Fruit fly (Drosophila melanogaster) whole organism, embryonic: ENCODE data around the gene CG9550.

Experiments used
- Awh ChIP-seq: fragments of 200-800 bp; sonication (Bioruptor generic); IDR thresholded peaks from 2 replicates; pipeline ENCODE4, ENCODE4 v1.3.6; 2022; ENCODE audit warnings: missing biosample characterization, missing genetic modification characterization
- CG10979 ChIP-seq: fragments of 200-800 bp; sonication (Bioruptor generic); optimal IDR thresholded peaks from 2 replicates; lab custom pipeline; 2018; ENCODE audit warnings: missing biosample characterization, mild to moderate bottlenecking, missing genetic modification characterization, moderate library complexity
- CG11093 ChIP-seq: fragments of 200-800 bp; sonication (Bioruptor generic); IDR thresholded peaks from 3 replicates; pipeline ENCODE4 v1.3.6; 2022; ENCODE audit warnings: missing biosample characterization, missing genetic modification characterization
- CG11398 ChIP-seq: fragments of 200-800 bp; sonication (Bioruptor generic); optimal IDR thresholded peaks from 2 replicates; lab custom pipeline; 2016; ENCODE audit warnings: missing biosample characterization, missing genetic modification characterization
- CG13123 ChIP-seq: fragments of 200-800 bp; sonication (Bioruptor generic); optimal IDR thresholded peaks from 2 replicates; lab custom pipeline; 2016; ENCODE audit warnings: missing biosample characterization, missing genetic modification characterization
- CG13894 ChIP-seq: fragments of 200-800 bp; sonication (Bioruptor generic); optimal IDR thresholded peaks from 3 replicates; lab custom pipeline; 2018; ENCODE audit warnings: missing biosample characterization, mild to moderate bottlenecking, missing genetic modification characterization, moderate library complexity
- CG14667 ChIP-seq: fragments of 200-800 bp; sonication (Bioruptor generic); IDR thresholded peaks from 2 replicates; pipeline ENCODE4 v1.3.6; 2022; ENCODE audit warnings: missing biosample characterization, missing genetic modification characterization
- CG16815 ChIP-seq: fragments of 200-800 bp; sonication (Bioruptor generic); optimal IDR thresholded peaks from 3 replicates; lab custom pipeline; 2017; ENCODE audit warnings: missing biosample characterization, mild to moderate bottlenecking, missing genetic modification characterization
- CG17829 ChIP-seq: fragments of 200-800 bp; optimal IDR thresholded peaks from 2 replicates; lab custom pipeline; 2019; ENCODE audit warnings: missing biosample characterization, mild to moderate bottlenecking, missing genetic modification characterization, moderate library complexity
- CG2116 ChIP-seq: fragments of 200-800 bp; sonication (Bioruptor generic); optimal IDR thresholded peaks from 3 replicates; lab custom pipeline; 2018; ENCODE audit warnings: missing biosample characterization, mild to moderate bottlenecking, missing genetic modification characterization
- CG31224 ChIP-seq: fragments of 200-800 bp; sonication (Bioruptor generic); IDR thresholded peaks from 2 replicates; pipeline ENCODE4 v1.3.6; 2022; ENCODE audit warnings: missing biosample characterization, missing genetic modification characterization
- CG3838 ChIP-seq: fragments of 200-800 bp; sonication (Bioruptor generic); optimal IDR thresholded peaks from 3 replicates; lab custom pipeline; 2016; ENCODE audit warnings: missing biosample characterization, missing genetic modification characterization
- CG4328 ChIP-seq: fragments of 200-800 bp; sonication (Bioruptor generic); optimal IDR thresholded peaks from 3 replicates; lab custom pipeline; 2017; ENCODE audit warnings: missing biosample characterization, missing genetic modification reagents, missing genetic modification characterization
- CG4404 ChIP-seq: fragments of 200-800 bp; sonication (Bioruptor generic); IDR thresholded peaks from 2 replicates; pipeline ENCODE4 v1.3.6; 2022; ENCODE audit warnings: missing biosample characterization, missing genetic modification characterization
- CG6683 ChIP-seq: fragments of 200-800 bp; sonication (Bioruptor generic); optimal IDR thresholded peaks from 2 replicates; lab custom pipeline; 2017; ENCODE audit warnings: missing biosample characterization, mild to moderate bottlenecking, missing genetic modification characterization, missing genetic modification reagents
- CG7357 ChIP-seq: fragments of 200-800 bp; sonication (Bioruptor generic); IDR thresholded peaks from 3 replicates; pipeline ENCODE4 v1.3.6; 2022; ENCODE audit warnings: missing biosample characterization, missing genetic modification characterization
- CG7372 ChIP-seq: fragments of 200-800 bp; sonication (Bioruptor generic); IDR thresholded peaks from 2 replicates; pipeline ENCODE4 v1.3.6; 2022; ENCODE audit warnings: missing biosample characterization, missing genetic modification characterization
- CG7839 ChIP-seq: fragments of 200-800 bp; sonication (Bioruptor generic); optimal IDR thresholded peaks from 3 replicates; lab custom pipeline; 2018; ENCODE audit warnings: missing biosample characterization, mild to moderate bottlenecking, missing genetic modification characterization, moderate library complexity
- CG8290 ChIP-seq, 3 experiments: fragments of 200-800 bp; sonication (Bioruptor generic); optimal IDR thresholded peaks; 2 replicates each; lab custom pipeline; 2016 to 2019; ENCODE audit warnings: missing biosample characterization in 3 of 3, missing genetic modification characterization in 3 of 3, mild to moderate bottlenecking in 2 of 3, moderate library complexity in 1 of 3
- CG8388 ChIP-seq: fragments of 200-800 bp; sonication (Bioruptor generic); optimal IDR thresholded peaks from 2 replicates; lab custom pipeline; 2019; ENCODE audit warnings: missing biosample characterization, mild to moderate bottlenecking, missing genetic modification characterization, moderate library complexity
- CG9932 ChIP-seq: fragments of 200-800 bp; sonication (Bioruptor generic); IDR thresholded peaks from 2 replicates; pipeline ENCODE4 v1.3.6; 2022; ENCODE audit warnings: missing biosample characterization, missing genetic modification characterization
- Chrac-16 ChIP-seq: fragments of 200-800 bp; sonication (Bioruptor generic); optimal IDR thresholded peaks from 3 replicates; lab custom pipeline; 2016; ENCODE audit warnings: missing biosample characterization, missing genetic modification characterization
- Dad ChIP-seq: fragments of 200-800 bp; sonication (Bioruptor generic); optimal IDR thresholded peaks from 3 replicates; lab custom pipeline; 2016; ENCODE audit warnings: missing biosample characterization, missing genetic modification characterization
- Dp ChIP-seq: fragments of 200-800 bp; sonication (Bioruptor generic); optimal IDR thresholded peaks from 2 replicates; lab custom pipeline; 2018; ENCODE audit warnings: missing biosample characterization, mild to moderate bottlenecking, missing genetic modification characterization, moderate library complexity
- Fer1 ChIP-seq: fragments of 200-800 bp; sonication (Bioruptor generic); optimal IDR thresholded peaks from 2 replicates; lab custom pipeline; 2017; ENCODE audit warnings: missing biosample characterization, mild to moderate bottlenecking, missing genetic modification characterization
- Hmr ChIP-seq: fragments of 200-800 bp; sonication (Bioruptor generic); optimal IDR thresholded peaks from 3 replicates; lab custom pipeline; 2017; ENCODE audit warnings: mild to moderate bottlenecking, missing biosample characterization, missing genetic modification reagents, missing genetic modification characterization
- Jarid2 ChIP-seq: fragments of 200-800 bp; sonication (Bioruptor generic); optimal IDR thresholded peaks from 3 replicates; lab custom pipeline; 2017; ENCODE audit warnings: mild to moderate bottlenecking, missing biosample characterization, missing genetic modification reagents, missing genetic modification characterization
- NC2α ChIP-seq: fragments of 200-800 bp; sonication (Bioruptor generic); optimal IDR thresholded peaks from 2 replicates; lab custom pipeline; 2016; ENCODE audit warnings: missing biosample characterization, missing genetic modification characterization
- Spps ChIP-seq: fragments of 200-800 bp; sonication (Bioruptor generic); optimal IDR thresholded peaks from 2 replicates; lab custom pipeline; 2018; ENCODE audit warnings: missing biosample characterization, mild to moderate bottlenecking, missing genetic modification characterization
- TFAM ChIP-seq: fragments of 200-800 bp; sonication (Bioruptor generic); optimal IDR thresholded peaks from 2 replicates; lab custom pipeline; 2017; ENCODE audit warnings: missing biosample characterization, missing genetic modification characterization, inconsistent platforms
- Xbp1 ChIP-seq: fragments of 200-800 bp; sonication (Bioruptor generic); optimal IDR thresholded peaks from 3 replicates; lab custom pipeline; 2016; ENCODE audit warnings: missing biosample characterization, mild to moderate bottlenecking, missing genetic modification characterization
- abd-A ChIP-seq: fragments of 200-800 bp; sonication (Bioruptor generic); optimal IDR thresholded peaks from 3 replicates; lab custom pipeline; 2019; ENCODE audit warnings: missing biosample characterization, mild to moderate bottlenecking, missing genetic modification characterization, moderate library complexity
- bab2 ChIP-seq: fragments of 200-800 bp; sonication (Bioruptor generic); optimal IDR thresholded peaks from 2 replicates; lab custom pipeline; 2016; ENCODE audit warnings: missing biosample characterization, missing genetic modification characterization
- bbx ChIP-seq: fragments of 200-800 bp; sonication (Bioruptor generic); IDR thresholded peaks from 2 replicates; pipeline ENCODE4 v1.3.6; 2022; ENCODE audit warnings: missing biosample characterization, missing genetic modification characterization; ENCODE audit not compliant: partially characterized antibody
- cad ChIP-seq: fragments of >200 bp; optimal IDR thresholded peaks from 2 replicates; lab custom pipeline; 2017; ENCODE audit warnings: missing biosample characterization, missing genetic modification characterization
- cwo ChIP-seq: fragments of 200-800 bp; sonication (Bioruptor generic); optimal IDR thresholded peaks from 3 replicates; lab custom pipeline; 2017; ENCODE audit warnings: missing biosample characterization, missing genetic modification characterization, mild to moderate bottlenecking, moderate library complexity, missing genetic modification reagents
- en ChIP-seq: fragments of 200-800 bp; sonication (Bioruptor generic); optimal IDR thresholded peaks from 2 replicates; lab custom pipeline; 2016; ENCODE audit warnings: missing biosample characterization, missing genetic modification characterization
- eyg ChIP-seq: fragments of 200-800 bp; sonication (Bioruptor generic); optimal IDR thresholded peaks from 3 replicates; lab custom pipeline; 2016; ENCODE audit warnings: missing biosample characterization, missing genetic modification characterization
- gcm ChIP-seq: fragments of 200-800 bp; sonication (Bioruptor generic); optimal IDR thresholded peaks from 2 replicates; lab custom pipeline; 2019; ENCODE audit warnings: missing biosample characterization, mild to moderate bottlenecking, missing genetic modification characterization, moderate library complexity
- grn ChIP-seq: fragments of 200-800 bp; sonication (Bioruptor generic); optimal IDR thresholded peaks from 3 replicates; lab custom pipeline; 2017; ENCODE audit warnings: missing biosample characterization, missing genetic modification characterization
- hth ChIP-seq: fragments of >200 bp; optimal IDR thresholded peaks from 2 replicates; lab custom pipeline; 2017; ENCODE audit warnings: inconsistent platforms
- kay ChIP-seq: fragments of 200-800 bp; sonication (Bioruptor generic); optimal IDR thresholded peaks from 2 replicates; lab custom pipeline; 2016; ENCODE audit warnings: missing biosample characterization, missing genetic modification characterization
- knrl ChIP-seq: fragments of 200-800 bp; sonication (Bioruptor generic); IDR thresholded peaks from 3 replicates; pipeline ENCODE4 v1.3.6; 2022; ENCODE audit warnings: missing biosample characterization, missing genetic modification characterization; ENCODE audit not compliant: partially characterized antibody
- mirr ChIP-seq: fragments of 200-800 bp; sonication (Bioruptor generic); optimal IDR thresholded peaks from 3 replicates; lab custom pipeline; 2018; ENCODE audit warnings: missing biosample characterization, mild to moderate bottlenecking, missing genetic modification characterization
- org-1 ChIP-seq: fragments of 200-800 bp; sonication (Bioruptor generic); optimal IDR thresholded peaks from 2 replicates; lab custom pipeline; 2017; ENCODE audit warnings: missing biosample characterization, missing genetic modification characterization
- phol ChIP-seq: fragments of 200-800 bp; sonication (Bioruptor generic); optimal IDR thresholded peaks from 3 replicates; lab custom pipeline; 2018; ENCODE audit warnings: missing biosample characterization, mild to moderate bottlenecking, missing genetic modification characterization, moderate library complexity
- sima ChIP-seq: fragments of 200-800 bp; sonication (Bioruptor generic); optimal IDR thresholded peaks from 2 replicates; lab custom pipeline; 2016; ENCODE audit warnings: missing biosample characterization, missing genetic modification characterization
- sr ChIP-seq: fragments of 200-800 bp; sonication (Bioruptor generic); IDR thresholded peaks from 3 replicates; pipeline ENCODE4 v1.3.6; 2022; ENCODE audit warnings: missing biosample characterization, missing genetic modification characterization
- toy ChIP-seq: fragments of 200-800 bp; sonication (Bioruptor generic); IDR thresholded peaks from 2 replicates; pipeline ENCODE4 v1.3.6; 2022; ENCODE audit warnings: missing biosample characterization, missing genetic modification characterization
- tx ChIP-seq: fragments of 200-800 bp; sonication (Bioruptor generic); optimal IDR thresholded peaks from 2 replicates; lab custom pipeline; 2016; ENCODE audit warnings: missing biosample characterization, missing genetic modification characterization
- unc-4 ChIP-seq: fragments of 200-800 bp; sonication (Bioruptor generic); IDR thresholded peaks from 2 replicates; pipeline ENCODE4 v1.3.6; 2022; ENCODE audit warnings: missing biosample characterization, missing genetic modification characterization; ENCODE audit not compliant: partially characterized antibody
- wdn ChIP-seq: fragments of 200-800 bp; sonication (Bioruptor generic); IDR thresholded peaks from 2 replicates; pipeline ENCODE4 v1.3.6; 2022; ENCODE audit warnings: missing biosample characterization, missing genetic modification characterization

CG9550 gene

dm6 chr2L:6498448-6498847, 1.6 kb downstream of the CG9550 start, which contains the start of gene CG31637 (continued):
- TF ChIP-seq bbx (GFP tag; lab: Robert Waterston, UW) (peak; percentile 33), CG7357 (GFP tag; lab: Robert Waterston, UW) (no peak), sr (GFP tag; lab: Robert Waterston, UW) (no peak), CG13123 (GFP tag; lab: Kevin White, UChicago) (no peak), grn (peak; percentile 57), cad (GFP tag; lab: Kevin White, UChicago) (no peak), toy (GFP tag; lab: Robert Waterston, UW) (no peak), en (GFP tag; lab: Kevin White, UChicago) (no peak), TFAM (GFP tag; lab: Kevin White, UChicago) (no peak), CG8290 (GFP tag; optimal IDR thresholded peaks at IDR 0.05; lab: Kevin White, UChicago) (no peak), CG8290 (tag; optimal IDR thresholded peaks at IDR 0.05; lab: Kevin White, UChicago) (peak in 1 of 2 experiments; percentile 87), kay (GFP tag; lab: Kevin White, UChicago) (no peak), Awh (no peak), CG6683 (no peak), CG9932 (GFP tag; lab: Robert Waterston, UW) (0 out of 2 replicates have a peak, but pooled peaks have one; percentile 9), Dad (no peak), Xbp1 (GFP tag; lab: Kevin White, UChicago) (peak; percentile 31), CG2116 (GFP tag; lab: Kevin White, UChicago) (peak; percentile 18), CG7372 (no peak), knrl (peak; percentile 42; the same call in 2 of the 3 replicates), tx (GFP tag; lab: Kevin White, UChicago) (no peak), Chrac-16 (GFP tag; lab: Kevin White, UChicago) (no peak), CG4404 (GFP tag; lab: Robert Waterston, UW) (no peak), wdn (GFP tag; lab: Robert Waterston, UW) (no peak), sima (GFP tag; lab: Kevin White, UChicago) (no peak), Dp (GFP tag; lab: Kevin White, UChicago) (peak; percentile 64), CG11398 (no peak), CG11093 (GFP tag; lab: Robert Waterston, UW) (no peak), CG4328 (GFP tag; lab: Kevin White, UChicago) (no peak), CG3838 (GFP tag; lab: Kevin White, UChicago) (no peak), CG17829 (tag; lab: Kevin White, UChicago) (peak; percentile 74), cwo (GFP tag; lab: Kevin White, UChicago) (no peak), CG31224 (GFP tag; lab: Robert Waterston, UW) (no peak), Fer1 (GFP tag; lab: Kevin White, UChicago) (peak; percentile 53), CG16815 (GFP tag; lab: Kevin White, UChicago) (no peak), gcm (GFP tag; lab: Kevin White, UChicago) (no peak), eyg (no peak), CG13894 (tag; lab: Kevin White, UChicago) (peak; percentile 33), CG10979 (tag; lab: Kevin White, UChicago) (no peak), Spps (tag; lab: Kevin White, UChicago) (no peak), Hmr (peak; percentile 61), mirr (GFP tag; lab: Kevin White, UChicago) (peak; percentile 16), hth (lab: Kevin White, UChicago) (no peak), CG14667 (no peak), unc-4 (GFP tag; lab: Robert Waterston, UW) (no peak), NC2α (no peak), org-1 (GFP tag; lab: Kevin White, UChicago) (no peak), CG7839 (tag; lab: Kevin White, UChicago) (peak; percentile 12), Jarid2 (peak; percentile 92), phol (no peak), abd-A (tag; lab: Kevin White, UChicago) (no peak), CG8388 (GFP tag; lab: Kevin White, UChicago) (no peak), bab2 (GFP tag; lab: Kevin White, UChicago) (no peak)
